Worm (Caenorhabditis elegans) whole organism, L4/young adult: ENCODE data around the gene F43C1.7.

ENCODE experiments used
- W03F9.2 ChIP-seq: fragments of 150-350 bp; optimal IDR thresholded peaks from 2 replicates; lab custom pipeline; 2014; ENCODE audit warnings: missing biosample characterization, missing genetic modification characterization
- dao-5 ChIP-seq: sonication (generic microtip); optimal IDR thresholded peaks from 2 replicates; lab custom pipeline; 2016; ENCODE audit warnings: missing genotype, missing genetic modification characterization, moderate library complexity, missing compliant biosample characterization
- him-1 ChIP-seq: sonication (generic microtip); optimal IDR thresholded peaks from 2 replicates; lab custom pipeline; 2016; ENCODE audit warnings: missing genotype, missing genetic modification reagents, missing genetic modification characterization, missing compliant biosample characterization

Gene F43C1.7

DNA sequence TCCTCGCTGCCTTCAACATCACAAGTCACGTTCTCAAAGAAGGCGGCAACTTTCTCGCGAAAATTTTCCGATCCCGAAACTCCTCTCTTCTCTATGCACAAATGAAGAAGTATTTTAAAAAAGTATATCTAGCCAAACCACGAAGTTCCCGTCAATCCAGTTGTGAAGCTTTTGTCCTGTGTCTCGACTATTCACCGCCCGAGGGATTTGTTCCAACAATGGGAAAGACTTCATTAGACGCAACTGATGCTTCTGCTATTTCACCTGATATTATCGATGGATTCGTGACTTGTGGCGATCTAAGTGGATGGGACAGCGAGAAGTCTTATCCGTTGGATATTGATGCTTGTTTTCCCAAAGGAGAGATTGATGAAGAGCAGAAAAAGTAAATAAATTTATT lies 37.4 kb downstream of the F43C1.7 start:
- TF ChIP-seq W03F9.2 (tag; lab: Kevin White, UChicago) (no peak), him-1 (tag; lab: Kevin White, UChicago) (no peak), dao-5 (no peak)

DNA sequence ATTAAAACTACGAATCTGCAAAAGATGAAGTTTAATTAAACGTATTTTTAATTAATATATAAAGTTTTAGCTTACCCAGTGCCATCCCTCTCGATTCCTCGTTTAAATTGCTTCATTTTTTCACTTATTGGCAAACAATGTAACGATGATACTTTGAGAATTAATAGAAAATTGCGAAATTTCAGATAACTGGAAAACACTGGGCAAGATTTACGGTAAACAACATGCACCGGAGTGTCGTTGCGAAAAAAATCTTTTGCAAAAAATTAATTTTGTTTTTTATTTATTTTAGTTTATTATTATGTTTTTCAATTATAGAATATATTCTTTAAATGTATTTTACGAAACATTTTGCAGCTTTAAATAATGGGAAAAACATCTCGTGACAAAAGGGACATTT lies 38.3 kb downstream of the F43C1.7 start, which contains the start of the genes pelo-1 and R74.7:
pelo-1 (minus strand) TSS at position 151 of the 400 bp plus-strand sequence.
R74.7 (plus strand) TSS at position 358 of the 400 bp plus-strand sequence.
- no peak for TF ChIP-seq him-1 (tag; lab: Kevin White, UChicago)
- TF ChIP-seq W03F9.2 (tag; lab: Kevin White, UChicago) = no peak
- TF ChIP-seq dao-5 = no peak

DNA sequence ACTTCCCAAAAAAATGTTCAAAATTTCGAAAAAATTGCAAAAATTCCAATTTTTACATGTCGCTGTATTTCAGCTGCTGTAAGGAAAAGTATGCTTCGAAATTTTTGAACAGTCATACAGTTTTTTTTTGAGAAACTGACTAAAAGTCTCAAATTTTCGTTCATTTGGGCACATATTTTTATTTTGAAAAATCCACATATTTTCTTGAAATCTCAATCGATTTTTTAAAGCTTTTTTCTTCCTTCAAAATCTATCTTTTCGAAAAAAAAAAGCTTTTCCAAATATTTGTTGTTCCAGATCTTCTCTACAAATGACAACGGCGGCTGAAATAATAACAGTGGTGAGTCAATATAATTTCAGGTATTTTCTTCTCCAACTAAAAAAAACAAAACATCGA lies 45.4 kb downstream of the F43C1.7 start, which contains the start of gene asd-1:
asd-1 (plus strand) TSS at position 298 of the 397 bp plus-strand sequence.
- TF ChIP-seq him-1 (tag; lab: Kevin White, UChicago) (no peak), W03F9.2 (tag; lab: Kevin White, UChicago) (no peak), dao-5 (no peak)

DNA sequence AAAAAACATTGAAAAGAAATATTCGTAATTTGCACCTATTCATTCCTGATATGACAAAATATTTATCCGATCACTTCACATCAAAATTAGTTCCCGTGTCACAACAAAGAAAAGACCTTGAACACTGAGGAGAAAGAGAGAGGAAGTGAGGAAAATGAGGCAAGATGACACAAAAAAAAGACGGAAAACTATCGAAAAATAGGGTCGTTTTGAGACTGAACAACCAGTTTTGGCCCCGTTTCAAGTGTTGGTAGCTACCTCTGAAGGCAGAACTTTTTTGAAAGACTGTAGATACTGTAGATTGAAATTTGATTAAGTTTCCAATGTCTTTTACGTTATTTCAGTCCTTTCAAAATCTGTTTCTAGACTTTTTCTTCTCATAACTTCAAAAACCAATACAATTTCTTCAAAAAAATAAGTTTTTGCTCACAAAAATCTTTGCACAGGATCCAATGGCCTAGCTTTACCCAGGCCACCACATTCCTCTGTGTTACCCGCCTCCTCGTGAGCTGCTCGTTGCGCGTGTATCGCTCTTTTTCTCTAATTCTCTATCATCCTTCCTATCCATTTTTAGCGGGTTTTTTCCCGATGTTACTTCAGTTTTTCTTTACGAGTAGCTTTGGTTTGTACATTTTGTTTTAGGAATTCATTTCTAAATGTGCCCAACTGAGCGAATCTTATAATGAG lies 45.9 kb downstream of the F43C1.7 start:
- TF ChIP-seq W03F9.2 (tag; lab: Kevin White, UChicago) (peak; percentile 7), him-1 (tag; lab: Kevin White, UChicago) (no peak), dao-5 (no peak)

DNA sequence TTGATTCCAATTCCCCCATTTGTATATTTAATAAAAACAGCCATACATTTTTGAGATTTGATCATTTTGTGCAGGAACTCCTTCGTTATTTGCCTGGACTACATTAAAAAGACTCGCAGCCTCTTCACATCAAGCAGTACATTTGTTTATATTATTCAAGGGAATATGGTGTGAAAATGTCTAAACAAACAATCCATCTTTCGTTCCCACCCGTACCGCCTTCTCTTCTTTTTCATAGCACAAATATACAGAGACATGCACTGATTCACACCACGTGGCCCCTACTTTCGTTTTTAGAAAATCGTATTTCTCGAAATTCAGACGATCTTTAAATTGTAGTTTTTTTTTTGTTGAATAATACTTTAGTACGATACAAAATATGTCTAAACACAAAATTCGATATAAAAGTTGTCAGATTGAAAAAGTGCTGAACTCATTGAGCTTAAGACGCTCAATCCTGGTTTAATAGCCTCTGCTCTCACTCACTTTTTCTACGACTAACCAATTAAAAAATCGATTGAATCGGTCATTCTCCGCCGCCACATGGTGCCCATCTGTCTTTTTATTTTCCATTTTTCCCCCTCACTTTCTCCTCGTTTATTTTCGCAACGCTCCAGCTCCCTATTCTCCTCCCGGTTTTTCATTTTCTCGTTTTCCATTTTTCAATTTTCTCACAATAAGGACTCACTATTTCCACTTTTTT lies 46.9 kb downstream of the F43C1.7 start:
- TF ChIP-seq dao-5 (peak; percentile 58), W03F9.2 (tag; lab: Kevin White, UChicago) (peak; percentile 2), him-1 (tag; lab: Kevin White, UChicago) (peak; percentile 51)

DNA sequence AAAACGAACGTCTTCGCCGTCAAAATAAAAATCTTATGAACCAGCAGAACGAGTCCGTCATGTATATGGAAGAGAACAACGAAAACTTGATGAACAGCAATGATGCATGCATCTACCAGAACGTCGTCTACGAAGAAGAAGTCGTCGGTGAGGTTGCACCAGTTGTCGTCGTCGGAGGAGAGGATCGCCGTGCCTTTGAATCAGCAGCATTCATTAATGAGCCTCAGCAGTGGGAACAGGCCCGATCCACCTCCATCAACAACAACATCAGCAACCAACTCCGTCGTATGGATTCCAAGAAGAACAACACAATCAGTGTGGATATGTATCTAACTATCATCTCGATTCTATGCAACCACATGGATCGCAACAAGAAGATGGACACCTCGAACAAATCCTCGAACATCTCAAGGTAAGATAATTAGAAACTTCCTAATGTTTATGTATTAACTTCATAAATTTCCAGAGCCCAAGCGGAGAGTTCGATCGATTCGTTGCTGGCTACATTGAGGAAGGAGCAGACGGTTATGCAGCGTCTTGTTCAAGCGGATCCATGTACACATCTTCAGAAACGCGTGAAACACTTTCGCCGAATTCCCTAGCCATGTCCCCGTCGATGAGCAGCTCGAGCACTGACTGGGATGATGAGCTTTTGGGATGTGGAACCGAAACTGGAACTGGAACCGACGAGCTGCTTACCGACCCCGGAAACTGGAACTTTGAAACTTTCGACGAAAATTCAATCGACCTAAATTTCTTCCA lies 47.8 kb downstream of the F43C1.7 start:
- TF ChIP-seq W03F9.2 (tag; lab: Kevin White, UChicago) (no peak), dao-5 (no peak), him-1 (tag; lab: Kevin White, UChicago) (no peak)

DNA sequence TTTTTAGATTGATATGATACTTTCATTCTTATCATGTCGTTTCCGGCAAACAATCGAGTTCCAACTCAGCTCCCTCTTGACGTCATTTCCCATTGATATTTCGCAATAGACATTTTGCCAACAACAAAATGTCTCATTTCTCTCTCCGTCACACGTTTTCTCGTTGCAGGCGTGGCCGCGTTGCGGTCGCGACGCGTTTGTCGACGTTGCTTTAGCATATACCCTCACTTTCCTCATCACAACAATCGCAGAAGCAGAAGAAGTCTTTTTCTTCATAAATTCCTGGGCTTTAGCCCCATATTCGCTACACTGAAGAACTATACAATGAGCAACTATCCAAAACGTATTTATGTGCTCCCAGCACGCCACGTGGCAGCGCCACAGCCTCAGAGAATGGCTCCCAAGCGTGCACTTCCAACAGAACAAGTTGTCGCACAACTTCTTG lies 48.7 kb downstream of the F43C1.7 start, which contains the start of gene xbp-1:
xbp-1 (plus strand) TSS at position 151 of the 445 bp plus-strand sequence.
- TF ChIP-seq him-1 (tag; lab: Kevin White, UChicago) = peak; percentile 63
- TF ChIP-seq W03F9.2 (tag; lab: Kevin White, UChicago) = peak; percentile 84
- TF ChIP-seq dao-5 = no peak
